Worm (Caenorhabditis elegans): Measurements from ENCODE around the gene srh-282.

- TF ChIP-seq unc-130 (GFP tag; optimal IDR thresholded peaks at IDR 0.05) (no peak), C06A6.2 (GFP tag; conservative IDR thresholded peaks at IDR 0.05) (0 out of 2 replicates have a peak, but pooled peaks have one; percentile 40)
Observed at ce11 chrIV:322497-322896, 49.3 kb upstream of the srh-282 start, which contains the start of gene grl-26.

Measured in whole organism, young adult.